Worm (Caenorhabditis elegans): ENCODE results near the gene egg-2.

- TF ChIP-seq nhr-23 (tag; optimal IDR thresholded peaks at IDR 0.05), result no peak
- TF ChIP-seq ztf-11 (tag; optimal IDR thresholded peaks at IDR 0.05), result no peak
- no peak for TF ChIP-seq eor-1 (tag; optimal IDR thresholded peaks at IDR 0.05)
- no peak for TF ChIP-seq elt-3 (tag; optimal IDR thresholded peaks at IDR 0.05)
- TF ChIP-seq nhr-25 (tag; optimal IDR thresholded peaks at IDR 0.05), result no peak
- no peak for TF ChIP-seq aly-2 (tag; optimal IDR thresholded peaks at IDR 0.05)
- TF ChIP-seq ztf-4 (tag; optimal IDR thresholded peaks at IDR 0.05), result no peak
Measured at ce11 chrIII:7080689-7081088, 20.3 kb upstream of the egg-2 start, which contains the start of gene ZK418.7.
